Worm (Caenorhabditis elegans): Measurements from ENCODE around the gene Y39E4A.1.
A peak's percentile ranks its signal among the peaks of the same experiment; 100 is the strongest.

Gene Y39E4A.1

DNA sequence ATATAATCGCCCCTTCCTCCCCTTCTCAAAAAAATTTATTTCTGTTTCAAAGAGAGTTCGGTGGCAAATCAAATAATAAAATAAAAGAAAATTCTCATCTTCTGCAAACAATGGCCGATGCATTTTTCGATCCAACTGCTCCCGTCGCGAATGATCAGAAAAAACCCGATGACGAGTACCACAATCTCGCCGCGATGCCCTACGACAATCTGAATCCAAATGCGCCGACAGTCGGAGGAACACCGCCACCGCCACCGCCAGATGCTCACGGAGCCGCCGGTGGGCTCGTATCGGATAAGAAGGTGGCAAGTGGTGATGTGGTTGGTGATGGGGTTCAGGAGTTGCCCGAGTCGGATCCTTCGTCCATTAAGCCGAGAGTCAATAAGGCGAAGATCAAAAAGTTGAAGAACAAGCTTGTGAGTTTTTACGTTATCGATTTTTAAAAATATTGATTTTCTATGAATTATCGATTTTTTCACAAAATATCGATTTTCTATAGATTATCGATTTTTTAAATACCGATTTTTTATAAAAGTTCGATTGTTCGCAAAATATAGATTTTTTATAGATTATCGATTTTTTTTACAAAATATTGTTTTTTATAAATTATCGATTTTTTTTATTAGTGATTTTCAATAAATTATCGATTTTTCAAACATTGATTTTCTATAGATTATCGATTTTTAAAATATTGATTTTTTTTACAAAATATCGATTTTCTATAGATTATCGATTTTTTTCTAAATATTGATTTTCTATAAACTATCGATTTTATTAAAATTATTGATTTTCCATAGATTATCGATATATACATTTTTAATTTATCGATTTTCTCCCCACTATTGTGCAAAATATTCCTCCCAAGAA, at the start of gene Y39E4A.1:
Gene Y39E4A.1 (plus strand): TSS at position 51 of the 867 bp plus-strand sequence.
- TF ChIP-seq ceh-28 (tag; optimal IDR thresholded peaks at IDR 0.05) (peak; percentile 99), nhr-43 (tag; optimal IDR thresholded peaks at IDR 0.05; ENCODE audit: poor library complexity, severe bottlenecking) (no peak)

DNA sequence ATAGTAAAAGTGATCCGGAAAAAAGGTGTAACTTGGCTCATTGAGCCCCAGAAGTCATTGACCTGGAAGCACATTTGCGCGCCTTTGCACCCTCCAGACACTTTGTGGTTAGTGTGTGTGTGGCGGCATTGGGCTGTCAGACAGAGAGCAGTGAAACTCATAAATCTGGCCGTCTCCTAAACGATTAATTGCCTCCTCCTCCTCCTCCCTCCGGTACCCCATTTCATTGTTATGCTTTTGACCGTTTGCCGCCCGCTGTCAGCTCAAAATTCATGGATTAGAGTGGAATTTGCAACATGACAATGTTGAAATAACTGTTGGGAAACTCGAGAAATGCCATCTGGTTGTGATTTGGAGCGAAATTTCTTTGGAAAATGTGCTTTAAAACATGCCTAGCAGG, 47.2 kb upstream of the Y39E4A.1 start:
- TF ChIP-seq nhr-67 (tag; optimal IDR thresholded peaks at IDR 0.05) (no peak), unc-62 (GFP tag; optimal IDR thresholded peaks at IDR 0.05) (no peak), elt-1 (tag; optimal IDR thresholded peaks at IDR 0.05) (no peak), lin-39 (tag; optimal IDR thresholded peaks at IDR 0.05) (peak; percentile 27), snpc-4 (tag; optimal IDR thresholded peaks at IDR 0.05) (no peak)

DNA sequence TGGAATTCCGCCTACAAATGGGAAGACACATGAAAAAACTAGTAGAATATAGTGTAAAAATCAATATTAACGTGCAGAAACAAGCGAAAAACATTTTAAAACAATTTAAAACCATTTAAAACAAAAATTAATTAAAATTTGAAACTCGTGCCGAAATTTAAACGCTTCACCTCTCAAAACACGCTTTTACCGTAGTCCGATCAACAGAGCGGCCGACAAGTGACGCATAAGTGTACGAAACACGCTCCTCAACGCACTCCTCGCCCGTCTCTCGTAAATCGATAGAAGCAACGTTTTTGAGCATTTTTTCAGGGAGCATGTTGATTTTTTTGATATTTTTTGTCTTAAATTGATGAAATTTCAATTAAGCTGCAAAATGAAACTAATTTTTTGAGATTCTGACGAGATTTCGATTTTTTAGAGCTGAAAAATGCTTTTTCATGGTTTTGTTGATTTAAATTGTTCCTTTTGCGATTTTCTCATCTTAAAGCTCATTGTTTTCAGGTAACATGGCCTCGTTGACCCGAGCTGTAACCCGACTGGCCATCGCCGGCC, 46.1 kb upstream of the Y39E4A.1 start, which contains the start of gene cox-5A:
Gene cox-5A (plus strand): TSS at position 505 of the 555 bp plus-strand sequence.
- TF ChIP-seq fkh-10 (GFP tag; optimal IDR thresholded peaks at IDR 0.05) (peak; percentile 98), ceh-16 (tag; optimal IDR thresholded peaks at IDR 0.05) (peak; percentile 64), nhr-67 (tag; optimal IDR thresholded peaks at IDR 0.05) (peak; percentile 10), elt-2 (tag; optimal IDR thresholded peaks at IDR 0.05) (peak; percentile 94), skn-1 (tag; optimal IDR thresholded peaks at IDR 0.05) (peak; percentile 97), elt-3 (tag; optimal IDR thresholded peaks at IDR 0.05) (peak in 2 of 3 experiments; percentile 44 to 85), egl-27 (tag; optimal IDR thresholded peaks at IDR 0.05) (peak; percentile 93), lin-15B (tag; optimal IDR thresholded peaks at IDR 0.05) (peak; percentile 99), ZK546.5 (tag; optimal IDR thresholded peaks at IDR 0.05) (peak; percentile 67), nhr-25 (tag; optimal IDR thresholded peaks at IDR 0.05) (peak; percentile 99), elt-1 (tag; optimal IDR thresholded peaks at IDR 0.05) (peak; percentile 87), aly-2 (tag; optimal IDR thresholded peaks at IDR 0.05) (peak; percentile 96), daf-12 (tag; optimal IDR thresholded peaks at IDR 0.05) (peak; percentile 78), lsy-12 (tag; optimal IDR thresholded peaks at IDR 0.05) (peak; percentile 99), nhr-77 (tag; optimal IDR thresholded peaks at IDR 0.05) (peak; percentile 92), fos-1 (tag; optimal IDR thresholded peaks at IDR 0.05) (peak; percentile 96), lin-39 (tag; optimal IDR thresholded peaks at IDR 0.05) (peak; percentile 99), unc-62 (GFP tag; optimal IDR thresholded peaks at IDR 0.05) (peak; percentile 95), ceh-9 (tag; optimal IDR thresholded peaks at IDR 0.05) (no peak), nhr-11 (tag; optimal IDR thresholded peaks at IDR 0.05) (peak; percentile 94), mml-1 (tag; optimal IDR thresholded peaks at IDR 0.05) (no peak), eor-1 (tag; optimal IDR thresholded peaks at IDR 0.05) (peak in 1 of 2 experiments; percentile 11), ztf-11 (tag; optimal IDR thresholded peaks at IDR 0.05) (no peak), R02D3.7 (tag; optimal IDR thresholded peaks at IDR 0.05) (peak; percentile 94), zag-1 (tag; optimal IDR thresholded peaks at IDR 0.05) (peak; percentile 85), fkh-2 (tag; optimal IDR thresholded peaks at IDR 0.05) (peak; percentile 37), egl-5 (tag; optimal IDR thresholded peaks at IDR 0.05) (peak; percentile 96), sea-2 (GFP tag; optimal IDR thresholded peaks at IDR 0.05) (peak; percentile 85), snpc-4 (tag; optimal IDR thresholded peaks at IDR 0.05) (peak; percentile 97), pha-4 (tag; optimal IDR thresholded peaks at IDR 0.05) (peak; percentile 100), nhr-28 (tag; optimal IDR thresholded peaks at IDR 0.05) (peak; percentile 70), hmg-11 (tag; optimal IDR thresholded peaks at IDR 0.05) (peak; percentile 99), nhr-12 (tag; optimal IDR thresholded peaks at IDR 0.05) (no peak), ceh-82 (tag; optimal IDR thresholded peaks at IDR 0.05) (peak; percentile 97), ztf-4 (tag; optimal IDR thresholded peaks at IDR 0.05) (peak; percentile 95), pqm-1 (tag; optimal IDR thresholded peaks at IDR 0.05) (peak; percentile 95), tbx-2 (tag; optimal IDR thresholded peaks at IDR 0.05) (peak; percentile 97), unc-39 (tag; optimal IDR thresholded peaks at IDR 0.05) (peak; percentile 25), ceh-28 (tag; optimal IDR thresholded peaks at IDR 0.05) (peak; percentile 99), nhr-43 (tag; optimal IDR thresholded peaks at IDR 0.05; ENCODE audit: poor library complexity, severe bottlenecking) (peak; percentile 98), mdl-1 (tag; optimal IDR thresholded peaks at IDR 0.05) (peak; percentile 58), nhr-237 (tag; optimal IDR thresholded peaks at IDR 0.05) (peak; percentile 26), ama-1 (optimal IDR thresholded peaks at IDR 0.05) (peak; percentile 73), nhr-23 (tag; optimal IDR thresholded peaks at IDR 0.05) (peak; percentile 100), nhr-76 (tag; optimal IDR thresholded peaks at IDR 0.05) (peak; percentile 80), jun-1 (tag; optimal IDR thresholded peaks at IDR 0.05) (peak; percentile 98), nfya-1 (tag; optimal IDR thresholded peaks at IDR 0.05; ENCODE audit: insufficient read depth) (peak; percentile 100)

Measured in whole organism, L3 larva.